Fruit fly (Drosophila melanogaster): ENCODE results near the gene CG12170.

CG12170 gene

dm6 chr3R:5636519-5637430, at the start of gene CG12170, which contains the start of gene CG31548:
TSS of gene CG12170 (plus strand) at chr3R:5637234.
TSS of gene CG31548 (minus strand) at chr3R:5636852.
- TF ChIP-seq CG12605 (GFP tag; IDR thresholded peaks at IDR 0.05) (peak; percentile 12; the same call in 1 of the 2 replicates), fd96Ca (GFP tag; IDR thresholded peaks at IDR 0.05) (0 out of 3 replicates have a peak, but pooled peaks have one; percentile 6), CG17806 (tag; optimal IDR thresholded peaks at IDR 0.05) (peak; percentile 48), Snoo (tag; optimal IDR thresholded peaks at IDR 0.05) (peak; percentile 27), CG13204 (GFP tag; optimal IDR thresholded peaks at IDR 0.05) (no peak), CG15710 (tag; optimal IDR thresholded peaks at IDR 0.05) (peak; percentile 34), Pif1B (GFP tag; optimal IDR thresholded peaks at IDR 0.05) (no peak), D1 (tag; optimal IDR thresholded peaks at IDR 0.05) (no peak)

DNA sequence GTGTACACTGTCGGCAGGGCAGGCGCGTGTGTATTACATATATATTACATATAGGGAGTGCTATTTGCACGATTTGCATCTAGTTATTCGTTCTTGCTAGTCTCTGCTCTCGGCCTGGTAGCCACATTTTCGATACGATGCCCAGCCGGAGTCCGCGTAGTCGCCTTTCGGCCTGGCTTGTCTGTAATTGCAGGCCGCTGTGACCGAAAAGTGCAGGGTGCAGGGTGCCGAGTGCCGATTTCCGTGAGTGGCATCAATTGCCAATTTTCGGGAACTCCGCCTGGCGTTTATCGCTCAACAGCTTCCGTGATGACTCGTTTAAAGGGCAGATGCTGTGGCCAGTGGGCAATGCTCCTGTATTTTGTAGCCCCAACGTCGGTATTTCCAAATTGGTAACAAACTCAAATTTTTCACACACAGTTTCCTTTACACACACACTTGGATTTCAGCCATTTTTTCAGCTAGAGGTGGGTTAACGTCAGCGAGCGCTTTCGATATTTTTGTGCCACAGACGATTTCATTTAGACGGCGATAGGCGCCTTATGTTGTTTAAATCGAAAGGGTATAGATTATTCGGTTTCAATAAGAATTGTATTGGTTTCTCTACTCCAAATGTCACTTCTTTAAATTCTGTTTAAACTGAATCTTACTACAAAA, 49.0 kb upstream of the CG12170 start, which contains the start of gene CG2926:
Gene CG2926, minus strand, starts transcription at position 518 of the 657 bp plus-strand sequence.
- 0 out of 2 replicates have a peak, but pooled peaks have one; percentile 32 for TF ChIP-seq CG32121 (GFP tag; IDR thresholded peaks at IDR 0.05)
- TF ChIP-seq rn (GFP tag; IDR thresholded peaks at IDR 0.05) = 0 out of 2 replicates have a peak, but pooled peaks have one; percentile 12
- TF ChIP-seq Ets98B (GFP tag; IDR thresholded peaks at IDR 0.05) = peak; percentile 19; the same call in 1 of the 2 replicates
- TF ChIP-seq CG12605 (GFP tag; IDR thresholded peaks at IDR 0.05) = 0 out of 2 replicates have a peak, but pooled peaks have one; percentile 32
- TF ChIP-seq EcR (GFP tag; optimal IDR thresholded peaks at IDR 0.05) = no peak
- 0 out of 3 replicates have a peak, but pooled peaks have one; percentile 46 for TF ChIP-seq CG4496 (GFP tag; IDR thresholded peaks at IDR 0.05)
- TF ChIP-seq CG13204 (GFP tag; optimal IDR thresholded peaks at IDR 0.05) = no peak
- no peak for TF ChIP-seq CG9948 (tag; optimal IDR thresholded peaks at IDR 0.05)

- no peak for TF ChIP-seq CG9948 (tag; optimal IDR thresholded peaks at IDR 0.05)
- TF ChIP-seq CG10348 (GFP tag; IDR thresholded peaks at IDR 0.05) = no peak
- TF ChIP-seq CG13204 (GFP tag; optimal IDR thresholded peaks at IDR 0.05) = no peak
- no peak for TF ChIP-seq rn (GFP tag; IDR thresholded peaks at IDR 0.05)
- no peak for TF ChIP-seq gl (tag; optimal IDR thresholded peaks at IDR 0.05)
- TF ChIP-seq CG15710 (tag; optimal IDR thresholded peaks at IDR 0.05) = no peak
- no peak for TF ChIP-seq CG8301 (tag; optimal IDR thresholded peaks at IDR 0.05)
- TF ChIP-seq CG8159 (tag; optimal IDR thresholded peaks at IDR 0.05) = no peak
- no peak for TF ChIP-seq CG14655 (GFP tag; optimal IDR thresholded peaks at IDR 0.05)
- no peak for TF ChIP-seq Pif1B (GFP tag; optimal IDR thresholded peaks at IDR 0.05)
- TF ChIP-seq Pif1A (GFP tag; optimal IDR thresholded peaks at IDR 0.05) = no peak
- no peak for TF ChIP-seq D1 (tag; optimal IDR thresholded peaks at IDR 0.05)
- no peak for TF ChIP-seq CG12605 (GFP tag; IDR thresholded peaks at IDR 0.05)
Measured at dm6 chr3R:5588573-5588972, 48.5 kb upstream of the CG12170 start, which contains the start of gene PolZ2. TSS of gene PolZ2 (plus strand) at chr3R:5588873.

- TF ChIP-seq CG32121 (GFP tag; IDR thresholded peaks at IDR 0.05) = no peak
- TF ChIP-seq CG15710 (tag; optimal IDR thresholded peaks at IDR 0.05) = peak; percentile 15
Measured at dm6 chr3R:5591398-5591853, 45.6 kb upstream of the CG12170 start, which contains the start of the genes noi and Vha26. TSS of gene noi (minus strand) at chr3R:5591459. TSS of gene Vha26 (plus strand) at chr3R:5591763.

dm6 chr3R:5592009-5592572, 44.9 kb upstream of the CG12170 start:
- TF ChIP-seq CG15710 (tag; optimal IDR thresholded peaks at IDR 0.05) (no peak), EcR (GFP tag; optimal IDR thresholded peaks at IDR 0.05) (peak; percentile 30), CG4496 (GFP tag; IDR thresholded peaks at IDR 0.05) (0 out of 3 replicates have a peak, but pooled peaks have one; percentile 34)

DNA sequence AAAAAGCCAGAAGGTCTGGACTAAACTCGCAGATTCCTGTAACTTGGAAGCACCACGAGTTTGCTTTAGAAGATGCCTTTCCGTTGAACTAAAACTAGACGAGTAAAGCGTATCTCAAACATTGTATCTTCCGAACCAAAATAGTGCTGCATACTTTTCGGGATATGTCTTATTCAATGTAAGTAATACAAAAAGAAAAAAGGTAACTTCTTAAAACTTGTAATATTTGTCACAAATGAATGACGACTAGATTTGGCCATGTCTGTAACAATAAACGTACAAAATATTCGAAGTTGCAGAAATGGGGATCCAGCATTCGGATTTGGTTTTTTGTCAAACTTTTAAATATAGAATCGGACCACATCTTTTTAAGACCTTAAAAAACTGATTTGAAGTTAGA, 42.2 kb upstream of the CG12170 start:
- TF ChIP-seq CG17806 (tag; optimal IDR thresholded peaks at IDR 0.05) (no peak), CG12605 (GFP tag; IDR thresholded peaks at IDR 0.05) (0 out of 2 replicates have a peak, but pooled peaks have one; percentile 20)

Data from whole organism, pupa.